Worm (Caenorhabditis elegans) whole organism, L2 larva: ENCODE data around the gene srbc-62.

Experiments used
- R02D3.7 ChIP-seq: fragments of 150-350 bp; optimal IDR thresholded peaks from 2 replicates; lab custom pipeline; 2014; ENCODE audit warnings: missing biosample characterization, missing genetic modification characterization
- ama-1 ChIP-seq: fragments of 150-350 bp; optimal IDR thresholded peaks from 2 replicates; lab custom pipeline; 2018; ENCODE audit warnings: inconsistent platforms
- nhr-23 ChIP-seq: fragments of 150-350 bp; optimal IDR thresholded peaks from 2 replicates; lab custom pipeline; 2014; ENCODE audit warnings: missing biosample characterization, missing genetic modification reagents, missing genetic modification characterization
- nhr-237 ChIP-seq: fragments of 150-350 bp; optimal IDR thresholded peaks from 2 replicates; lab custom pipeline; 2014; ENCODE audit warnings: missing biosample characterization, missing genetic modification characterization
- unc-55 ChIP-seq: fragments of 150-350 bp; sonication (generic microtip); optimal IDR thresholded peaks from 3 replicates; lab custom pipeline; 2014; ENCODE audit warnings: missing biosample characterization, missing genetic modification reagents, missing genetic modification characterization

DNA sequence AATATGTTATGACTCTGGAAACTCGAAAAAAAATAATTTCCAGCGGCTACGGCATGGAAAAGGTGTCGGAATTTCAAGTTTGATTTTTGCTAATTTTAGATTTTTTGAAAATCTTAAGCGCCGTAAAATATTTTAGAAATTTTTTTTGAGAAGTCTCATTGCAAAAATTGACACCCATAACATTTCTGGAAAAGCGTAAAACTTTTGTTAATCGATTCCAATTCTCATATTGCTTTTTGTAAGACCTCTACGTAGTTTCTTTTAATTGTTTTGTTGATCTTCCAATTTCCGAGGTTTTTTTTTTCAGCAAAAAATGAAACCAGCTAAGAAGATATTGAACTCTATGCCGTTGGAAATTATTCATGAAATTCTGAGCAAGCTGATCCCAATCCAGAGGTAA is 41.1 kb downstream of the srbc-62 start, which contains the start of gene fbxa-85:
- TF ChIP-seq R02D3.7 (tag; lab: Kevin White, UChicago) (no peak), nhr-23 (tag; lab: Kevin White, UChicago) (no peak), ama-1 (lab: Kevin White, UChicago) (no peak), nhr-237 (no peak), unc-55 (GFP tag; lab: Kevin White, UChicago) (no peak)
